Worm (Caenorhabditis elegans): ENCODE data around the gene srt-15.

- TF ChIP-seq drap-1 (GFP tag; optimal IDR thresholded peaks at IDR 0.05), result no peak
- TF ChIP-seq nhr-28 (tag; optimal IDR thresholded peaks at IDR 0.05), result no peak
- no peak for TF ChIP-seq unc-62 (GFP tag; optimal IDR thresholded peaks at IDR 0.05)
- no peak for TF ChIP-seq ztf-11 (tag; optimal IDR thresholded peaks at IDR 0.05)
- TF ChIP-seq elt-3 (tag; optimal IDR thresholded peaks at IDR 0.05), result no peak
- TF ChIP-seq nhr-237 (tag; optimal IDR thresholded peaks at IDR 0.05), result no peak
- no peak for TF ChIP-seq lin-13 (tag; optimal IDR thresholded peaks at IDR 0.05)
- TF ChIP-seq snpc-4 (tag; optimal IDR thresholded peaks at IDR 0.05), result no peak
- no peak for TF ChIP-seq sem-2 (GFP tag; optimal IDR thresholded peaks at IDR 0.05)
- no peak for TF ChIP-seq mep-1 (tag; optimal IDR thresholded peaks at IDR 0.05)
- no peak for TF ChIP-seq sptf-1 (tag; optimal IDR thresholded peaks at IDR 0.05)
- no peak for TF ChIP-seq nhr-12 (tag; optimal IDR thresholded peaks at IDR 0.05)
- no peak for TF ChIP-seq pha-4 (tag; optimal IDR thresholded peaks at IDR 0.05)
- TF ChIP-seq mab-5 (tag; optimal IDR thresholded peaks at IDR 0.05), result no peak
Measured at ce11 chrV:3088768-3089167, 26.8 kb upstream of the srt-15 start, which contains the start of gene acs-21.

Data from whole organism, mixed stage, embryonic.